Worm (Caenorhabditis elegans) whole organism, L4/young adult: ENCODE data around the gene cox-18.

Source experiments
- W03F9.2 ChIP-seq: fragments of 150-350 bp; optimal IDR thresholded peaks from 2 replicates; lab custom pipeline; 2014; ENCODE audit warnings: missing biosample characterization, missing genetic modification characterization
- dao-5 ChIP-seq: sonication (generic microtip); optimal IDR thresholded peaks from 2 replicates; lab custom pipeline; 2016; ENCODE audit warnings: missing genotype, missing genetic modification characterization, moderate library complexity, missing compliant biosample characterization
- him-1 ChIP-seq: sonication (generic microtip); optimal IDR thresholded peaks from 2 replicates; lab custom pipeline; 2016; ENCODE audit warnings: missing genotype, missing genetic modification reagents, missing genetic modification characterization, missing compliant biosample characterization

ce11 chrIV:1107190-1107589 is 9.9 kb downstream of the cox-18 start, which contains the start of gene ost-1:
- TF ChIP-seq him-1 (no peak), dao-5 (tag; lab: Kevin White, UChicago) (no peak), W03F9.2 (tag; lab: Kevin White, UChicago) (no peak)
